Worm (Caenorhabditis elegans) whole organism, L3 larva: ENCODE data around the gene F45E10.2.

Experiments
- ZK546.5 ChIP-seq: sonication (generic microtip); optimal IDR thresholded peaks from 2 replicates; lab custom pipeline; 2017; ENCODE audit warnings: missing biosample characterization, missing genetic modification characterization
- egl-27 ChIP-seq: sonication (generic microtip); optimal IDR thresholded peaks from 4 replicates; lab custom pipeline; 2017; ENCODE audit warnings: missing biosample characterization, missing genetic modification reagents, missing genetic modification characterization
- elt-3 ChIP-seq, 3 experiments: fragments of 150-350 bp in 1 of 3; sonication (generic microtip) in 2 of 3; optimal IDR thresholded peaks; 2 replicates in 2 of 3; 4 replicates in 1 of 3; lab custom pipeline; 2014 to 2017; ENCODE audit warnings: missing biosample characterization in 3 of 3, missing genetic modification characterization in 3 of 3
- nhr-12 ChIP-seq: fragments of 150-350 bp; optimal IDR thresholded peaks from 2 replicates; lab custom pipeline; 2014; ENCODE audit warnings: missing biosample characterization, missing genetic modification characterization
- sea-2 ChIP-seq: fragments of 150-350 bp; sonication (generic microtip); optimal IDR thresholded peaks from 4 replicates; lab custom pipeline; 2014; ENCODE audit warnings: missing biosample characterization, missing genetic modification reagents, missing genetic modification characterization
- unc-62 ChIP-seq: fragments of 150-350 bp; sonication (generic microtip); optimal IDR thresholded peaks from 4 replicates; lab custom pipeline; 2014; ENCODE audit warnings: missing biosample characterization, missing genetic modification reagents, missing genetic modification characterization

DNA sequence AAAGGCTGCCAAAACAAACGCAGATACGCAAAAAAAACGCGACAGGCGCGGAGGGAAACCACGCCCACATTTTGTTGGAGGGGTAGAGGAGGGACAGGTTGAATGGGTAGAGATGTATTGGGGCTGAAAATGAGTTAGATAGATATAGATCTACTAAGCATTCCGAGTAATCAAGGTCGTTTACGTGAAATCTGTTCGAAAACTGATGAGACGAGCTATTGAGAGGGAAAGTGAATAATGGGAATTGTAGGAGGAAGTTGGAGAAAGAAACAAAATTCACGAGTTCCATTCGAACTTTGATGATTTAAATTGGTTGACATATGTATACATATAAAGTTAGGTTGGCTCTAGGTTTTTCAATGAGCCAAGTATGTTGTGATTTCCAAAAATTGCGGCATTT lies 38.2 kb downstream of the F45E10.2 start:
- TF ChIP-seq elt-3 (tag; optimal IDR thresholded peaks at IDR 0.05; lab: Kevin White, UChicago) = no peak
- no peak for TF ChIP-seq sea-2 (GFP tag; lab: Kevin White, UChicago)
- TF ChIP-seq nhr-12 (tag; lab: Kevin White, UChicago) = no peak
- TF ChIP-seq unc-62 = no peak
- no peak for TF ChIP-seq egl-27 (tag; lab: Kevin White, UChicago)
- TF ChIP-seq ZK546.5 (tag; lab: Kevin White, UChicago) = no peak
